Fruit fly (Drosophila melanogaster) whole organism, embryonic: ENCODE data around the gene lin-52.
A peak's percentile ranks its signal among the peaks of the same experiment; 100 is the strongest.

Experiments
- Asciz ChIP-seq: fragments of 200-800 bp; sonication (Bioruptor generic); optimal IDR thresholded peaks from 2 replicates; lab custom pipeline; 2017; ENCODE audit warnings: missing biosample characterization, mild to moderate bottlenecking, missing genetic modification characterization, missing genetic modification reagents
- CG10267 ChIP-seq: fragments of 200-800 bp; sonication (Bioruptor generic); optimal IDR thresholded peaks from 2 replicates; lab custom pipeline; 2018; ENCODE audit warnings: missing biosample characterization, mild to moderate bottlenecking, missing genetic modification characterization, moderate library complexity
- CG10979 ChIP-seq: fragments of 200-800 bp; sonication (Bioruptor generic); optimal IDR thresholded peaks from 2 replicates; lab custom pipeline; 2018; ENCODE audit warnings: missing biosample characterization, mild to moderate bottlenecking, missing genetic modification characterization, moderate library complexity
- CG13296 ChIP-seq: fragments of 200-800 bp; sonication (Bioruptor generic); optimal IDR thresholded peaks from 3 replicates; lab custom pipeline; 2018; ENCODE audit warnings: missing biosample characterization, mild to moderate bottlenecking, missing genetic modification characterization
- CG13624 ChIP-seq: fragments of 200-800 bp; sonication (Bioruptor generic); optimal IDR thresholded peaks from 2 replicates; lab custom pipeline; 2016; ENCODE audit warnings: missing biosample characterization, missing genetic modification characterization
- CG14965 ChIP-seq: fragments of 200-800 bp; sonication (Bioruptor generic); optimal IDR thresholded peaks from 2 replicates; lab custom pipeline; 2016; ENCODE audit warnings: missing biosample characterization, missing genetic modification characterization, borderline replicate concordance
- CG1529 ChIP-seq: fragments of 200-800 bp; sonication (Bioruptor generic); optimal IDR thresholded peaks from 3 replicates; lab custom pipeline; 2018; ENCODE audit warnings: missing biosample characterization, missing genetic modification characterization
- CG15479 ChIP-seq: fragments of 200-800 bp; sonication (Bioruptor generic); optimal IDR thresholded peaks from 3 replicates; lab custom pipeline; 2019; ENCODE audit warnings: missing biosample characterization, mild to moderate bottlenecking, missing genetic modification characterization, moderate library complexity
- CG18011 ChIP-seq: fragments of 200-800 bp; sonication (Bioruptor generic); optimal IDR thresholded peaks from 2 replicates; lab custom pipeline; 2017; ENCODE audit warnings: missing biosample characterization, missing genetic modification characterization, mild to moderate bottlenecking, moderate library complexity, missing genotype
- CG18619 ChIP-seq: fragments of 200-800 bp; sonication (Bioruptor generic); optimal IDR thresholded peaks from 3 replicates; lab custom pipeline; 2017; ENCODE audit warnings: missing biosample characterization, mild to moderate bottlenecking, missing genetic modification characterization
- CG32772 ChIP-seq: fragments of 200-800 bp; sonication (Bioruptor generic); IDR thresholded peaks from 2 replicates; pipeline ENCODE4 v1.3.6; 2022; ENCODE audit warnings: missing biosample characterization, missing genetic modification characterization
- CG33557 ChIP-seq: fragments of 200-800 bp; sonication (Bioruptor generic); optimal IDR thresholded peaks from 2 replicates; lab custom pipeline; 2019; ENCODE audit warnings: missing biosample characterization, mild to moderate bottlenecking, missing genetic modification characterization, moderate library complexity
- CG3847 ChIP-seq: fragments of 200-800 bp; sonication (Bioruptor generic); IDR thresholded peaks from 2 replicates; pipeline ENCODE4 v1.3.6; 2022; ENCODE audit warnings: missing biosample characterization, missing genetic modification characterization
- CG6272 ChIP-seq: fragments of 200-800 bp; sonication (Bioruptor generic); IDR thresholded peaks from 2 replicates; pipeline ENCODE4 v1.3.6; 2022; ENCODE audit warnings: missing biosample characterization, missing genetic modification characterization
- CG6765 ChIP-seq: fragments of 200-800 bp; sonication (Bioruptor generic); optimal IDR thresholded peaks from 3 replicates; lab custom pipeline; 2017; ENCODE audit warnings: missing biosample characterization, mild to moderate bottlenecking, missing genetic modification characterization
- CG7556 ChIP-seq: fragments of 200-800 bp; sonication (Bioruptor generic); optimal IDR thresholded peaks from 2 replicates; lab custom pipeline; 2017; ENCODE audit warnings: missing biosample characterization, mild to moderate bottlenecking, missing genetic modification characterization
- CG7839 ChIP-seq: fragments of 200-800 bp; sonication (Bioruptor generic); optimal IDR thresholded peaks from 3 replicates; lab custom pipeline; 2018; ENCODE audit warnings: missing biosample characterization, mild to moderate bottlenecking, missing genetic modification characterization, moderate library complexity
- CG8281 ChIP-seq: fragments of 200-800 bp; sonication (Bioruptor generic); optimal IDR thresholded peaks from 2 replicates; lab custom pipeline; 2018; ENCODE audit warnings: missing biosample characterization, mild to moderate bottlenecking, missing genetic modification characterization, moderate library complexity
- Chrac-16 ChIP-seq: fragments of 200-800 bp; sonication (Bioruptor generic); optimal IDR thresholded peaks from 3 replicates; lab custom pipeline; 2016; ENCODE audit warnings: missing biosample characterization, missing genetic modification characterization
- D ChIP-seq, 2 experiments: fragments of 200-800 bp in 1 of 2; fragments of >200 bp in 1 of 2; sonication (Bioruptor generic) in 1 of 2; optimal IDR thresholded peaks; 2 replicates in 1 of 2; 3 replicates in 1 of 2; lab custom pipeline; 2017; ENCODE audit warnings: mild to moderate bottlenecking in 1 of 2, missing biosample characterization in 1 of 2, missing genetic modification characterization in 1 of 2, missing genetic modification reagents in 1 of 2
- D19A ChIP-seq: fragments of 200-800 bp; optimal IDR thresholded peaks from 3 replicates; lab custom pipeline; 2019; ENCODE audit warnings: missing biosample characterization, mild to moderate bottlenecking, missing genetic modification characterization, moderate library complexity
- Eip74EF ChIP-seq, 2 experiments: fragments of 200-800 bp in 1 of 2; fragments of >200 bp in 1 of 2; sonication (Bioruptor generic) in 1 of 2; optimal IDR thresholded peaks; 2 replicates each; lab custom pipeline; 2017 to 2019; ENCODE audit warnings: missing biosample characterization in 2 of 2, missing genetic modification characterization in 2 of 2, mild to moderate bottlenecking in 1 of 2, moderate library complexity in 1 of 2
- Ets65A ChIP-seq: fragments of 200-800 bp; sonication (Bioruptor generic); peaks from one replicate; lab custom pipeline; 2016; ENCODE audit warnings: missing biosample characterization, missing genetic modification characterization
- Hmr ChIP-seq: fragments of 200-800 bp; sonication (Bioruptor generic); optimal IDR thresholded peaks from 3 replicates; lab custom pipeline; 2017; ENCODE audit warnings: mild to moderate bottlenecking, missing biosample characterization, missing genetic modification reagents, missing genetic modification characterization
- Jarid2 ChIP-seq: fragments of 200-800 bp; sonication (Bioruptor generic); optimal IDR thresholded peaks from 3 replicates; lab custom pipeline; 2017; ENCODE audit warnings: mild to moderate bottlenecking, missing biosample characterization, missing genetic modification reagents, missing genetic modification characterization
- Lpt ChIP-seq: fragments of >200 bp; optimal IDR thresholded peaks from 2 replicates; lab custom pipeline; 2018; ENCODE audit warnings: missing biosample characterization, missing genetic modification characterization
- Med ChIP-seq: fragments of 200-800 bp; sonication (Bioruptor generic); peaks from one replicate; lab custom pipeline; 2016; ENCODE audit warnings: missing biosample characterization, missing genetic modification characterization, mild to moderate bottlenecking, inconsistent platforms, moderate library complexity
- NFAT ChIP-seq: fragments of 200-800 bp; sonication (Bioruptor generic); IDR thresholded peaks from 2 replicates; pipeline ENCODE4 v1.3.6; 2022; ENCODE audit warnings: missing biosample characterization, missing genetic modification characterization
- Optix ChIP-seq: fragments of 200-800 bp; sonication (Bioruptor generic); IDR thresholded peaks from 3 replicates; pipeline ENCODE4 v1.3.6; 2022; ENCODE audit warnings: missing biosample characterization, missing genetic modification characterization
- PHDP ChIP-seq: fragments of 200-800 bp; sonication (Bioruptor generic); optimal IDR thresholded peaks from 3 replicates; lab custom pipeline; 2018; ENCODE audit warnings: missing biosample characterization, mild to moderate bottlenecking, missing genetic modification characterization, moderate library complexity
- Sox102F ChIP-seq: fragments of 200-800 bp; sonication (Bioruptor generic); optimal IDR thresholded peaks from 2 replicates; lab custom pipeline; 2018; ENCODE audit warnings: missing biosample characterization, mild to moderate bottlenecking, missing genetic modification characterization, moderate library complexity
- Taf1 ChIP-seq: fragments of 200-800 bp; sonication (Bioruptor generic); IDR thresholded peaks from 2 replicates; pipeline ENCODE4 v1.3.6; 2022; ENCODE audit warnings: missing biosample characterization, missing genetic modification characterization
- bowl ChIP-seq: fragments of 200-800 bp; sonication (Bioruptor generic); IDR thresholded peaks from 2 replicates; pipeline ENCODE4 v1.3.6; 2022; ENCODE audit warnings: missing biosample characterization, missing genetic modification characterization
- bsh ChIP-seq, 2 experiments: fragments of 200-800 bp; sonication (Bioruptor generic); optimal IDR thresholded peaks; 2 replicates each; lab custom pipeline; 2017 to 2018; ENCODE audit warnings: mild to moderate bottlenecking in 2 of 2, missing biosample characterization in 2 of 2, missing genetic modification characterization in 2 of 2, moderate library complexity in 1 of 2
- cad ChIP-seq: fragments of >200 bp; optimal IDR thresholded peaks from 2 replicates; lab custom pipeline; 2017; ENCODE audit warnings: missing biosample characterization, missing genetic modification characterization
- ftz-f1 ChIP-seq: fragments of 200-800 bp; sonication (Bioruptor generic); optimal IDR thresholded peaks from 2 replicates; lab custom pipeline; 2016; ENCODE audit warnings: missing biosample characterization, missing genetic modification characterization
- gce ChIP-seq: fragments of 200-800 bp; sonication (Bioruptor generic); IDR thresholded peaks from 3 replicates; pipeline ENCODE4 v1.3.6; 2022; ENCODE audit warnings: missing biosample characterization, missing genetic modification characterization
- gfzf ChIP-seq: fragments of 200-800 bp; sonication (Bioruptor generic); optimal IDR thresholded peaks from 2 replicates; lab custom pipeline; 2016; ENCODE audit warnings: missing biosample characterization, mild to moderate bottlenecking, missing genetic modification characterization, moderate library complexity
- gro ChIP-seq: fragments of 200-800 bp; sonication (Bioruptor generic); optimal IDR thresholded peaks from 2 replicates; lab custom pipeline; 2016; ENCODE audit warnings: missing biosample characterization, missing genetic modification characterization
- lola ChIP-seq, 3 experiments: fragments of >200 bp in 2 of 3; fragments of 200-800 bp in 1 of 3; sonication (Bioruptor generic) in 1 of 3; optimal IDR thresholded peaks; 2 replicates each; lab custom pipeline; 2017 to 2019; ENCODE audit warnings: missing biosample characterization in 3 of 3, missing genetic modification characterization in 3 of 3, mild to moderate bottlenecking in 1 of 3, moderate library complexity in 1 of 3
- maf-S ChIP-seq: fragments of 200-800 bp; sonication (Bioruptor generic); optimal IDR thresholded peaks from 2 replicates; lab custom pipeline; 2016; ENCODE audit warnings: missing biosample characterization, missing genetic modification characterization
- nmo ChIP-seq: fragments of 200-800 bp; sonication (Bioruptor generic); optimal IDR thresholded peaks from 2 replicates; lab custom pipeline; 2018; ENCODE audit warnings: missing biosample characterization, mild to moderate bottlenecking, missing genetic modification characterization, moderate library complexity
- nom ChIP-seq: fragments of 200-800 bp; sonication (Bioruptor generic); optimal IDR thresholded peaks from 2 replicates; lab custom pipeline; 2017; ENCODE audit warnings: missing biosample characterization, missing genetic modification characterization, mild to moderate bottlenecking, moderate library complexity, missing genetic modification reagents
- sc ChIP-seq, 3 experiments: fragments of >200 bp in 2 of 3; fragments of 200-800 bp in 1 of 3; sonication (Bioruptor generic) in 1 of 3; optimal IDR thresholded peaks; 2 replicates in 2 of 3; 3 replicates in 1 of 3; lab custom pipeline; 2017; ENCODE audit warnings: mild to moderate bottlenecking in 1 of 3, missing biosample characterization in 1 of 3, missing genetic modification characterization in 1 of 3, missing genetic modification reagents in 1 of 3
- sens-2 ChIP-seq: fragments of 200-800 bp; sonication (Bioruptor generic); IDR thresholded peaks from 2 replicates; pipeline ENCODE4 v1.3.6; 2022; ENCODE audit warnings: missing biosample characterization, missing genetic modification characterization
- tll ChIP-seq, 2 experiments: fragments of 200-800 bp in 1 of 2; fragments of >200 bp in 1 of 2; sonication (Bioruptor generic) in 1 of 2; optimal IDR thresholded peaks; 2 replicates each; lab custom pipeline; 2017 to 2019; ENCODE audit warnings: missing biosample characterization in 2 of 2, missing genetic modification characterization in 2 of 2, mild to moderate bottlenecking in 1 of 2, moderate library complexity in 1 of 2
- trem ChIP-seq: fragments of 200-800 bp; optimal IDR thresholded peaks from 3 replicates; lab custom pipeline; 2019; ENCODE audit warnings: missing biosample characterization, mild to moderate bottlenecking, missing genetic modification characterization, moderate library complexity
- vfl ChIP-seq: fragments of 200-800 bp; sonication (Bioruptor generic); optimal IDR thresholded peaks from 2 replicates; lab custom pipeline; 2016; ENCODE audit warnings: missing biosample characterization, missing genetic modification characterization
- wor ChIP-seq: fragments of 200-800 bp; sonication (Bioruptor generic); IDR thresholded peaks from 2 replicates; pipeline ENCODE4 v1.3.6; 2022; ENCODE audit warnings: missing biosample characterization, missing genetic modification characterization

lin-52 gene

DNA sequence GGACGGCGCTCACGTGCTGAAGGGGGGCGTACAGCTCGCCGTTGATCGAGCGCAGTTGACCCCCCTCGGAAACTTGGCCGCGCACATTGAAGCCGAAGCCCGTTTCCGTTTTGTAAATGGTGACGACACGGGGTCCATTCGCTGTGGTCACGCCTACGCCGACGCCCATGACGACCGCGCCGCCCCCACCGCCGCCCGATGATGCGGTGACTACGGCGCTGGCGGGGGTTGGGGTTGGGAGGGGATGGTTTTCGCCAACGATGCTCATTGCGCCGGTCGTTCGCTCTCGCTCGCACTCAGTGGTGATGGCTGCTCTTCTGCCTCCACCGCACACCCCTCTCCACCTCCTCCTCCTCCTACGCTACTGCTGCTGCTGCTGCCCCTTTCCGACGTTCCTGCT, 17.6 kb downstream of the lin-52 start (continued):
- TF ChIP-seq lola (GFP tag; optimal IDR thresholded peaks at IDR 0.05; lab: Kevin White, UChicago) (no peak), CG13624 (no peak), Sox102F (GFP tag; lab: Kevin White, UChicago) (peak; percentile 39), CG13296 (GFP tag; lab: Kevin White, UChicago) (no peak), Taf1 (GFP tag; lab: Robert Waterston, UW) (0 out of 2 replicates have a peak, but pooled peaks have one; percentile 15), CG18011 (no peak), tll (GFP tag; optimal IDR thresholded peaks at IDR 0.05; lab: Kevin White, UChicago) (no peak), nom (GFP tag; lab: Kevin White, UChicago) (no peak), CG10267 (no peak), Optix (no peak), D19A (tag; lab: Kevin White, UChicago) (no peak), wor (GFP tag; lab: Robert Waterston, UW) (no peak), sens-2 (GFP tag; lab: Robert Waterston, UW) (no peak), maf-S (no peak), CG8281 (tag; lab: Kevin White, UChicago) (no peak), bowl (GFP tag; lab: Robert Waterston, UW) (no peak), CG6272 (GFP tag; lab: Robert Waterston, UW) (peak; percentile 38; the same call in 1 of the 2 replicates), gce (GFP tag; lab: Robert Waterston, UW) (no peak), CG10979 (tag; lab: Kevin White, UChicago) (no peak), sc (optimal IDR thresholded peaks at IDR 0.05; lab: Kevin White, UChicago) (no peak), sc (GFP tag; optimal IDR thresholded peaks at IDR 0.05; lab: Kevin White, UChicago) (no peak), gfzf (no peak), Eip74EF (GFP tag; optimal IDR thresholded peaks at IDR 0.05; lab: Kevin White, UChicago) (no peak), Jarid2 (GFP tag; lab: Kevin White, UChicago) (no peak), Lpt (GFP tag; lab: Kevin White, UChicago) (no peak), cad (GFP tag; lab: Kevin White, UChicago) (no peak), CG3847 (GFP tag; lab: Robert Waterston, UW) (peak; percentile 22; the same call in 1 of the 2 replicates), Med (peak; percentile 81), PHDP (tag; lab: Kevin White, UChicago) (no peak), Asciz (GFP tag; lab: Kevin White, UChicago) (no peak), trem (no peak), CG1529 (GFP tag; lab: Kevin White, UChicago) (no peak), bsh (GFP tag; optimal IDR thresholded peaks at IDR 0.05; lab: Kevin White, UChicago) (no peak), CG33557 (no peak), CG6765 (GFP tag; lab: Kevin White, UChicago) (peak; percentile 8), CG7556 (GFP tag; lab: Kevin White, UChicago) (no peak), CG14965 (no peak), gro (no peak), ftz-f1 (GFP tag; lab: Kevin White, UChicago) (no peak), vfl (GFP tag; lab: Kevin White, UChicago) (no peak), nmo (GFP tag; lab: Kevin White, UChicago) (no peak), Ets65A (GFP tag; lab: Kevin White, UChicago) (peak; percentile 12), CG15479 (GFP tag; lab: Kevin White, UChicago) (no peak), D (optimal IDR thresholded peaks at IDR 0.05; lab: Kevin White, UChicago) (no peak), D (GFP tag; optimal IDR thresholded peaks at IDR 0.05; lab: Kevin White, UChicago) (no peak), Hmr (GFP tag; lab: Kevin White, UChicago) (peak; percentile 9), CG7839 (tag; lab: Kevin White, UChicago) (peak; percentile 29), NFAT (GFP tag; lab: Robert Waterston, UW) (0 out of 2 replicates have a peak, but pooled peaks have one; percentile 19), CG18619 (no peak), CG32772 (0 out of 2 replicates have a peak, but pooled peaks have one; percentile 35), Chrac-16 (GFP tag; lab: Kevin White, UChicago) (no peak)
